Fruit fly (Drosophila melanogaster) whole organism, wandering third instar larva: ENCODE results near the gene Evi5.

Experiments
- CG32264 ChIP-seq: fragments of 200-800 bp; sonication (Bioruptor generic); optimal IDR thresholded peaks from 2 replicates; lab custom pipeline; 2016; ENCODE audit warnings: missing biosample characterization, missing genetic modification characterization
- CG9705 ChIP-seq: fragments of 200-800 bp; sonication (Bioruptor generic); optimal IDR thresholded peaks from 2 replicates; lab custom pipeline; 2018; ENCODE audit warnings: missing biosample characterization, mild to moderate bottlenecking, missing genetic modification characterization
- CrebA ChIP-seq: fragments of 200-800 bp; sonication (Bioruptor generic); optimal IDR thresholded peaks from 2 replicates; lab custom pipeline; 2016; ENCODE audit warnings: missing biosample characterization, mild to moderate bottlenecking, missing genetic modification characterization, borderline replicate concordance
- Dfd ChIP-seq: fragments of >200 bp; optimal IDR thresholded peaks from 2 replicates; lab custom pipeline; 2017; ENCODE audit warnings: missing biosample characterization, missing genetic modification characterization
- Dif ChIP-seq: fragments of 200-275, 200-300 bp; sonication (Bioruptor generic); optimal IDR thresholded peaks from 2 replicates; lab custom pipeline; 2018; ENCODE audit warnings: missing biosample characterization, missing genetic modification characterization; ENCODE audit not compliant: partially characterized antibody
- HLH106 ChIP-seq: fragments of 200-800 bp; optimal IDR thresholded peaks from 3 replicates; lab custom pipeline; 2019; ENCODE audit warnings: missing biosample characterization, mild to moderate bottlenecking, missing genetic modification characterization, moderate library complexity
- Hnf4 ChIP-seq: fragments of 200-800 bp; sonication (Bioruptor generic); optimal IDR thresholded peaks from 2 replicates; lab custom pipeline; 2016; ENCODE audit warnings: missing biosample characterization, mild to moderate bottlenecking, missing genetic modification characterization
- Hr78 ChIP-seq: fragments of >200 bp; optimal IDR thresholded peaks from 2 replicates; lab custom pipeline; 2017; ENCODE audit warnings: missing biosample characterization, missing genetic modification characterization
- Hr83 ChIP-seq: fragments of 200-300 bp; sonication (Bioruptor generic); optimal IDR thresholded peaks from 2 replicates; lab custom pipeline; 2016; ENCODE audit warnings: missing biosample characterization, mild to moderate bottlenecking, missing genetic modification characterization, moderate library complexity; ENCODE audit not compliant: poor library complexity, severe bottlenecking
- Jra ChIP-seq: sonication (Bioruptor generic); optimal IDR thresholded peaks from 2 replicates; lab custom pipeline; 2016; ENCODE audit warnings: missing biosample characterization, missing genetic modification characterization
- Mio ChIP-seq: sonication (Bioruptor generic); optimal IDR thresholded peaks from 2 replicates; lab custom pipeline; 2016; ENCODE audit warnings: missing biosample characterization, missing genetic modification characterization
- N ChIP-seq: fragments of >200 bp; optimal IDR thresholded peaks from 2 replicates; lab custom pipeline; 2018; ENCODE audit warnings: missing biosample characterization, missing external identifiers, missing genetic modification characterization
- OdsH ChIP-seq: fragments of 200-800 bp; sonication (Bioruptor generic); optimal IDR thresholded peaks from 2 replicates; lab custom pipeline; 2016; ENCODE audit warnings: missing biosample characterization, mild to moderate bottlenecking, missing genetic modification characterization
- Rel ChIP-seq, 2 experiments: fragments of 200-800 bp; sonication (Bioruptor generic) in 1 of 2; optimal IDR thresholded peaks; 2 replicates in 1 of 2; 3 replicates in 1 of 2; lab custom pipeline; 2016 to 2019; ENCODE audit warnings: mild to moderate bottlenecking in 2 of 2, missing biosample characterization in 2 of 2, missing genetic modification characterization in 2 of 2, moderate library complexity in 1 of 2
- Sp1 ChIP-seq: fragments of 200-800 bp; sonication (Bioruptor generic); optimal IDR thresholded peaks from 3 replicates; lab custom pipeline; 2019; ENCODE audit warnings: missing biosample characterization, mild to moderate bottlenecking, missing genetic modification characterization, moderate library complexity
- Vsx2 ChIP-seq: fragments of 200-300, 225-300 bp; sonication (Bioruptor generic); optimal IDR thresholded peaks from 2 replicates; lab custom pipeline; 2018; ENCODE audit warnings: missing biosample characterization, missing genetic modification characterization; ENCODE audit not compliant: partially characterized antibody
- brk ChIP-seq: fragments of 200-800 bp; sonication (Bioruptor generic); optimal IDR thresholded peaks from 2 replicates; lab custom pipeline; 2016; ENCODE audit warnings: missing biosample characterization, mild to moderate bottlenecking, missing genetic modification characterization
- dl ChIP-seq, 2 experiments: fragments of 175-275, 200-275 bp in 1 of 2; fragments of 200-275 bp in 1 of 2; sonication (Bioruptor generic); optimal IDR thresholded peaks; lab custom pipeline; 2018; ENCODE audit warnings: mild to moderate bottlenecking in 2 of 2, missing biosample characterization in 2 of 2, missing genetic modification characterization in 2 of 2, moderate library complexity in 2 of 2; ENCODE audit not compliant: partially characterized antibody in 2 of 2, insufficient read depth in 1 of 2
- dmrt93B ChIP-seq: fragments of 200-800 bp; sonication (Bioruptor generic); optimal IDR thresholded peaks from 2 replicates; lab custom pipeline; 2018; ENCODE audit warnings: missing biosample characterization, mild to moderate bottlenecking, missing genetic modification characterization
- dsf ChIP-seq: sonication (Bioruptor generic); optimal IDR thresholded peaks from 2 replicates; lab custom pipeline; 2016; ENCODE audit warnings: missing biosample characterization, missing genetic modification characterization, borderline replicate concordance
- ey ChIP-seq: fragments of 200-800 bp; sonication (Bioruptor generic); optimal IDR thresholded peaks from 2 replicates; lab custom pipeline; 2016; ENCODE audit warnings: missing biosample characterization, missing genetic modification characterization
- foxo ChIP-seq, 2 experiments: fragments of 200-800 bp; sonication (Bioruptor generic); optimal IDR thresholded peaks; 2 replicates in 1 of 2; 3 replicates in 1 of 2; lab custom pipeline; 2016 to 2017; ENCODE audit warnings: missing biosample characterization in 2 of 2, missing genetic modification characterization in 2 of 2
- h ChIP-seq: fragments of 200-800 bp; sonication (Bioruptor generic); optimal IDR thresholded peaks from 3 replicates; lab custom pipeline; 2016; ENCODE audit warnings: missing biosample characterization, mild to moderate bottlenecking, missing genetic modification characterization
- jim ChIP-seq: fragments of 175-275, 200-325 bp; sonication (Bioruptor generic); optimal IDR thresholded peaks from 2 replicates; lab custom pipeline; 2016; ENCODE audit warnings: missing biosample characterization, mild to moderate bottlenecking, missing genetic modification characterization
- lola ChIP-seq: fragments of >200 bp; optimal IDR thresholded peaks from 2 replicates; lab custom pipeline; 2017; ENCODE audit warnings: missing biosample characterization, missing genetic modification characterization
- pan ChIP-seq: fragments of >200 bp; optimal IDR thresholded peaks from 2 replicates; lab custom pipeline; 2017
- rgr ChIP-seq: fragments of 200-800 bp; sonication (Bioruptor generic); optimal IDR thresholded peaks from 3 replicates; lab custom pipeline; 2016; ENCODE audit warnings: missing biosample characterization, mild to moderate bottlenecking, missing genetic modification characterization
- sage ChIP-seq: fragments of 200-800 bp; sonication (Bioruptor generic); optimal IDR thresholded peaks from 2 replicates; lab custom pipeline; 2016; ENCODE audit warnings: missing biosample characterization, mild to moderate bottlenecking, missing genetic modification characterization
- sv ChIP-seq: fragments of 200-800 bp; sonication (Bioruptor generic); optimal IDR thresholded peaks from 3 replicates; lab custom pipeline; 2016; ENCODE audit warnings: missing biosample characterization, missing genetic modification characterization
- tai ChIP-seq: sonication (Bioruptor generic); optimal IDR thresholded peaks from 2 replicates; lab custom pipeline; 2016; ENCODE audit warnings: missing biosample characterization, missing genetic modification characterization
- usp ChIP-seq: fragments of >200 bp; optimal IDR thresholded peaks from 2 replicates; lab custom pipeline; 2017; ENCODE audit warnings: missing biosample characterization, missing genetic modification characterization

The Evi5 gene

DNA sequence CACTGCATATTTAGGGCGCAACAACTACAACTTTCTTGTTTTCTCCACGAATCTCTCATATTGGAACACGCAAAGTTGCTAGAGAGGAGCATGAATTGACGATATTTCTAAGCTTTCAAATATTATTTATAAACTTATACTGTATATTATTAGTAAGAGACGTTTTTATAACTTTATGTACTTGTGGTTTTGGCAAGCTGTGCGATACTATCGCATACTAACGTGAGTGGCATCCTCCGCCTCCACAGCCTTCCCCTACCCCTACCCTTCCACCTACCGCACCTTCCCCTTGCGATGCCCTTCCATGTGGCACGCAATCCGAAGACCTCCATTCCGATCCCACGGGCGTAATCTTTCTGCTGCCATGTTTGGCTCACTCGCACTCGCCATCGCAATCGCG lies 14.1 kb upstream of the Evi5 start:
- TF ChIP-seq Rel (GFP tag; optimal IDR thresholded peaks at IDR 0.05; lab: Kevin White, UChicago): no peak
- TF ChIP-seq Rel (tag; optimal IDR thresholded peaks at IDR 0.05; lab: Kevin White, UChicago): no peak
- TF ChIP-seq Vsx2 (GFP tag; lab: Kevin White, UChicago): no peak
- TF ChIP-seq brk (GFP tag; lab: Kevin White, UChicago): no peak
- TF ChIP-seq Dif (GFP tag; lab: Kevin White, UChicago): no peak
- no peak for TF ChIP-seq pan (lab: Kevin White, UChicago)
- TF ChIP-seq CrebA (GFP tag; lab: Kevin White, UChicago): no peak
- TF ChIP-seq Hr78 (GFP tag; lab: Kevin White, UChicago): no peak
- no peak for TF ChIP-seq Dfd
- TF ChIP-seq usp: no peak
- TF ChIP-seq dl (GFP tag; optimal IDR thresholded peaks at IDR 0.05; lab: Kevin White, UChicago; ENCODE audit: insufficient read depth in 1 of 2, partially characterized antibody in 2 of 2): no peak
- no peak for TF ChIP-seq CG9705 (GFP tag; lab: Kevin White, UChicago)
- TF ChIP-seq Mio: no peak

DNA sequence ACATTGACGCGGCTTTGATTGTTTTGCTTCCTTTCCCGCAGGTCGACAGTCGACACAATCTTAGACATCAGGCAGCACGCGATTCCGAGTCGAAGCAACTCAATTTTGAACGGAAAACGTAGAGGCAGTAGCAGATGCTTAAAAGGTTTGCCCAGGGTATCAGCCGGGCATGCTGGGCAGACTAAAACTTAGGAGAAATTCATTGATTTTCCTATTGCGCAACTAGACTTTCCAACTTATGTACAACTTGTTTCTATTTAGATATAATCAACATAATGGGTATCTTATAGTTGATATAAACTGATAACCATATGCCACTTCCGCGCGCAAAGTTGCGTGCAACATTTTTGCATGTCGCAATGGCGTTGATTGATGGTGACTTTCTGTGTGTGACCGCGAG lies 12.6 kb upstream of the Evi5 start:
- TF ChIP-seq Hr83 (GFP tag; lab: Kevin White, UChicago) (no peak), CG9705 (GFP tag; lab: Kevin White, UChicago) (no peak), tai (GFP tag; lab: Kevin White, UChicago) (no peak), Jra (GFP tag; lab: Kevin White, UChicago) (no peak), h (GFP tag; lab: Kevin White, UChicago) (no peak), Mio (no peak), Sp1 (GFP tag; lab: Kevin White, UChicago) (no peak), foxo (GFP tag; optimal IDR thresholded peaks at IDR 0.05; lab: Kevin White, UChicago) (no peak), dsf (GFP tag; lab: Kevin White, UChicago) (no peak), Rel (GFP tag; optimal IDR thresholded peaks at IDR 0.05; lab: Kevin White, UChicago) (no peak), Rel (tag; optimal IDR thresholded peaks at IDR 0.05; lab: Kevin White, UChicago) (no peak), dmrt93B (GFP tag; lab: Kevin White, UChicago) (no peak), Vsx2 (GFP tag; lab: Kevin White, UChicago) (no peak), OdsH (GFP tag; lab: Kevin White, UChicago) (no peak)

DNA sequence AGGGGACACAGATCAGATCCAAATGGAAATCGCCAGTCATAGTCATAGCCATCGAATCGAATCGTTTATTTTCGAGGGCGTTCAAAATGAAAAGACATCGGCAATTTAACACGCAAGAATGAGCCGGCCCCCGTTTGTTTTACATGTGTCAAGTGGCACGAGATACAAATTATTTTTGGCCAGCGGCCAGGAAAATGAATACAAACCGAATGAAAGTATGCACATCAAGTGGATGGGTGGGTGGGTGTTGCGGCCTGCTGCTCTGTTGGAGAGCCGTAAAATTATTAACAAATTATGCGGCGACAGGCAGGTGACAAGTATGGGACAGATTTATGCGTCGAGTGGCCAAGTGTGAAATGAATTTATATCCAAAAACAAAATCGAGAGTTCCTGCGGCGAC lies 9.9 kb upstream of the Evi5 start:
- TF ChIP-seq N (GFP tag; lab: Kevin White, UChicago) (no peak), dl (GFP tag; optimal IDR thresholded peaks at IDR 0.05; lab: Kevin White, UChicago; ENCODE audit: insufficient read depth in 1 of 2, partially characterized antibody in 2 of 2) (no peak), jim (GFP tag; lab: Kevin White, UChicago) (no peak), Vsx2 (GFP tag; lab: Kevin White, UChicago) (no peak), rgr (GFP tag; lab: Kevin White, UChicago) (no peak), dsf (GFP tag; lab: Kevin White, UChicago) (no peak), Hr78 (GFP tag; lab: Kevin White, UChicago) (no peak), usp (no peak), h (GFP tag; lab: Kevin White, UChicago) (no peak), HLH106 (no peak)
- TF ChIP-seq, all 38 proteins: peak for 0

DNA sequence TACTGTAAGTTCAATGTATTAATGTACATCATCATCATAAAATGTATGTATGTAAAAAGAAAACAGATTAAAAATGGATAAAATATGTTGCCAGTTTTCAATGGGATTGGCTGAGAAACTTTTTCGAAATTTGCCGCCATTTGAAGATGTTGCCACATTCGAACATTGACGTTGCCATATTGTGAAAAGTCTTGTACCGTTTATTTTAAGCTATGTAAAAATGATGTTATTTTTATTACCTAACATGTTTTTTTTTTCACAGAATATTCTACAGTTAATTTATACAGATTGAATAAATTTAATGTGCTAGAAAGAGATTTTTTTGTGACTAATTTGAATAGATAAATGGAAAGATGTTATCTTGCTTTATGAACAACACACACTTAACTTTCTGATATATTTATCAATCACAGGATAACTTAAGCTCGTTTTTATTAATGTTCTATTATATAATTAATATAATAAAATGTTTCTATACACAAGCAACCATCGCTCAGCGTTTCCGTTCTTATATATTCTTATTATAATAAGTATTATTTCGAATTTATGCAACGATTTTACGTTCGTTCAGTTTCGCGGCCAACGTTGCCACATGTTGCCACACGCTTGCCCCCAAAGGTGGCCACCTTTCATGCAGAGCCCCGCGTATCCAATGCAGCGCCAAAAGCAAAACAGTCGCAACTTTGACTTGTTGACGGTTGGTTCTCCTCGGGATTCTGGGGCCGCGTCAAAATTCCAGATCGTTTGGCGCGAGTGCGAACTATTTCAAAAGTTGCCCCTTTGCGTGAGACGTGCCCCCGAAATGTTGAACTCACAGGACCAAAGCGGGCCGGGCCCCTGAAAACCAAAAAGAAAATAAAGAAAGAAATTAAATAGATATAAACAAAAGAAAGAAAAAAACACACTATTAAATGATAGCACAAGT lies 5.0 kb upstream of the Evi5 start, which contains the start of gene CG43155:
Gene CG43155 (plus strand): TSS at position 875 of the 925 bp plus-strand sequence.
- TF ChIP-seq Vsx2 (GFP tag; lab: Kevin White, UChicago): no peak
- no peak for TF ChIP-seq Hnf4 (GFP tag; lab: Kevin White, UChicago)
- no peak for TF ChIP-seq ey

DNA sequence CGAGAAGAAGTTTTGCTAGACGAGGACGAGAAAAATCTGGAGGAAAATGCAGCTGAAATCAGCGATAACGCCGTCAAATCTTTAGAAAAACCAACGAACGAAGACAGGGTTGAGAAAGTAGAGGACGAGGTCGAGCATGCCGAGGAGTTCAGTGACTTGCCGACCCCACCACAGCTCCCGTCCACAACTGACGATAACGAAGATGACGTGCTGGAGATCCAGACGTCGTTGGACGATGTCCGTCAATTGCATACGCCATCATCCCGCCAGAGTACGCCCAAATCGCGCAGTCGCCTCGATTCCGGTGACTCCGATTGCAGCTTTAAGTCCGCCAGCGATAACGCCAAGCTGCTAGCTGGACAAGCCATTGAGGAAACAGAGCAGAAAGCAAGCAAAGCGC lies 3.0 kb upstream of the Evi5 start:
- TF ChIP-seq brk (GFP tag; lab: Kevin White, UChicago) (no peak), Hnf4 (GFP tag; lab: Kevin White, UChicago) (no peak), CG32264 (GFP tag; lab: Kevin White, UChicago) (no peak), lola (no peak), Hr78 (GFP tag; lab: Kevin White, UChicago) (no peak), dl (GFP tag; optimal IDR thresholded peaks at IDR 0.05; lab: Kevin White, UChicago; ENCODE audit: insufficient read depth in 1 of 2, partially characterized antibody in 2 of 2) (no peak), Rel (GFP tag; optimal IDR thresholded peaks at IDR 0.05; lab: Kevin White, UChicago) (no peak), Rel (tag; optimal IDR thresholded peaks at IDR 0.05; lab: Kevin White, UChicago) (no peak), sage (no peak), foxo (GFP tag; optimal IDR thresholded peaks at IDR 0.05; lab: Kevin White, UChicago) (no peak), dsf (GFP tag; lab: Kevin White, UChicago) (no peak), HLH106 (no peak), sv (GFP tag; lab: Kevin White, UChicago) (no peak)
